Fruit fly (Drosophila melanogaster) whole organism, prepupa: ENCODE measurements around the gene mio.

Source experiments
- Blimp-1 ChIP-seq: fragments of 200-800 bp; sonication (Bioruptor generic); optimal IDR thresholded peaks from 3 replicates; lab custom pipeline; 2017; ENCODE audit warnings: missing biosample characterization, missing genetic modification characterization, mild to moderate bottlenecking, moderate library complexity, missing genetic modification reagents
- CG10669 ChIP-seq: fragments of 200-800 bp; sonication (Bioruptor generic); optimal IDR thresholded peaks from 3 replicates; lab custom pipeline; 2018; ENCODE audit warnings: missing biosample characterization, mild to moderate bottlenecking, missing genetic modification characterization, moderate library complexity
- CG11294 ChIP-seq: fragments of 200-800 bp; sonication (Bioruptor generic); IDR thresholded peaks from 2 replicates; pipeline ENCODE4 v1.3.6; 2022; ENCODE audit warnings: missing biosample characterization, missing genetic modification characterization
- CG1621 ChIP-seq: fragments of 200-800 bp; sonication (Bioruptor generic); optimal IDR thresholded peaks from 3 replicates; lab custom pipeline; 2018; ENCODE audit warnings: missing biosample characterization, mild to moderate bottlenecking, missing genetic modification characterization
- CG16779 ChIP-seq: fragments of 200-800 bp; sonication (Bioruptor generic); optimal IDR thresholded peaks from 3 replicates; lab custom pipeline; 2017; ENCODE audit warnings: missing biosample characterization, mild to moderate bottlenecking, missing genetic modification characterization
- CG32006 ChIP-seq: fragments of 200-800 bp; sonication (Bioruptor generic); optimal IDR thresholded peaks from 3 replicates; lab custom pipeline; 2017; ENCODE audit warnings: missing biosample characterization, mild to moderate bottlenecking, missing genetic modification characterization
- CG34406 ChIP-seq: fragments of 200-800 bp; sonication (Bioruptor generic); optimal IDR thresholded peaks from 3 replicates; lab custom pipeline; 2016; ENCODE audit warnings: missing biosample characterization, missing genetic modification characterization
- CG4318 ChIP-seq: fragments of 200-800 bp; sonication (Bioruptor generic); optimal IDR thresholded peaks from 3 replicates; lab custom pipeline; 2017; ENCODE audit warnings: missing biosample characterization, mild to moderate bottlenecking, missing genetic modification characterization
- CG6163 ChIP-seq: fragments of 200-800 bp; sonication (Bioruptor generic); IDR thresholded peaks from 3 replicates; pipeline ENCODE4 v1.3.6; 2022; ENCODE audit warnings: missing biosample characterization, missing genetic modification characterization
- CG6276 ChIP-seq: fragments of 200-800 bp; sonication (Bioruptor generic); optimal IDR thresholded peaks from 2 replicates; lab custom pipeline; 2017; ENCODE audit warnings: missing biosample characterization, mild to moderate bottlenecking, missing genetic modification characterization
- CG6808 ChIP-seq: fragments of 200-800 bp; sonication (Bioruptor generic); optimal IDR thresholded peaks from 3 replicates; lab custom pipeline; 2017; ENCODE audit warnings: missing biosample characterization, missing genetic modification characterization, mild to moderate bottlenecking, moderate library complexity, missing genetic modification reagents
- CG6854 ChIP-seq: fragments of 200-800 bp; sonication (Bioruptor generic); optimal IDR thresholded peaks from 2 replicates; lab custom pipeline; 2017; ENCODE audit warnings: missing biosample characterization, mild to moderate bottlenecking, missing genetic modification characterization
- CG7368 ChIP-seq: fragments of 200-800 bp; sonication (Bioruptor generic); optimal IDR thresholded peaks from 3 replicates; lab custom pipeline; 2016; ENCODE audit warnings: missing biosample characterization, missing genetic modification characterization
- CG8119 ChIP-seq: fragments of 200-800 bp; sonication (Bioruptor generic); IDR thresholded peaks from 3 replicates; pipeline ENCODE4 v1.3.6; 2022; ENCODE audit warnings: missing biosample characterization, missing genetic modification characterization
- CG8319 ChIP-seq: fragments of 200-800 bp; sonication (Bioruptor generic); optimal IDR thresholded peaks from 3 replicates; lab custom pipeline; 2016; ENCODE audit warnings: missing biosample characterization, missing genetic modification characterization
- CG8632 ChIP-seq: fragments of 200-800 bp; sonication (Bioruptor generic); optimal IDR thresholded peaks from 3 replicates; lab custom pipeline; 2016; ENCODE audit warnings: missing biosample characterization, missing genetic modification characterization
- Eip93F ChIP-seq: fragments of 200-800 bp; sonication (Bioruptor generic); optimal IDR thresholded peaks from 2 replicates; lab custom pipeline; 2016; ENCODE audit warnings: missing biosample characterization, mild to moderate bottlenecking, missing genetic modification characterization
- Ets21C ChIP-seq: fragments of 200-800 bp; sonication (Bioruptor generic); optimal IDR thresholded peaks from 3 replicates; lab custom pipeline; 2016; ENCODE audit warnings: missing biosample characterization, missing genetic modification characterization
- Ets96B ChIP-seq: fragments of 200-800 bp; optimal IDR thresholded peaks from 2 replicates; lab custom pipeline; 2019; ENCODE audit warnings: missing biosample characterization, mild to moderate bottlenecking, missing genetic modification characterization, moderate library complexity
- Gug ChIP-seq: fragments of 200-800 bp; sonication (Bioruptor generic); IDR thresholded peaks from 2 replicates; pipeline ENCODE4 v1.3.6; 2022; ENCODE audit warnings: missing biosample characterization, missing genetic modification characterization
- Hr38 ChIP-seq: sonication (Bioruptor generic); optimal IDR thresholded peaks from 2 replicates; lab custom pipeline; 2016; ENCODE audit warnings: missing biosample characterization, missing genetic modification characterization
- Hr39 ChIP-seq: fragments of 200-800 bp; sonication (Bioruptor generic); optimal IDR thresholded peaks from 2 replicates; lab custom pipeline; 2016; ENCODE audit warnings: missing biosample characterization, missing genetic modification characterization
- Hr4 ChIP-seq: fragments of 200-800 bp; sonication (Bioruptor generic); optimal IDR thresholded peaks from 3 replicates; lab custom pipeline; 2016; ENCODE audit warnings: missing biosample characterization, missing genetic modification characterization
- Lpt ChIP-seq: fragments of 200-800 bp; sonication (Bioruptor generic); optimal IDR thresholded peaks from 3 replicates; lab custom pipeline; 2016; ENCODE audit warnings: missing biosample characterization, missing genetic modification characterization
- Met ChIP-seq: fragments of 200-800 bp; sonication (Bioruptor generic); optimal IDR thresholded peaks from 3 replicates; lab custom pipeline; 2016; ENCODE audit warnings: missing biosample characterization, missing genetic modification characterization
- OdsH ChIP-seq: fragments of 200-800 bp; sonication (Bioruptor generic); optimal IDR thresholded peaks from 3 replicates; lab custom pipeline; 2016; ENCODE audit warnings: missing biosample characterization, missing genetic modification characterization
- Smox ChIP-seq: fragments of 200-800 bp; sonication (Bioruptor generic); optimal IDR thresholded peaks from 3 replicates; lab custom pipeline; 2016; ENCODE audit warnings: missing biosample characterization, missing genetic modification characterization
- Sox14 ChIP-seq: fragments of 200-800 bp; sonication (Bioruptor generic); optimal IDR thresholded peaks from 3 replicates; lab custom pipeline; 2016; ENCODE audit warnings: missing biosample characterization, missing genetic modification characterization
- Sox15 ChIP-seq: fragments of 200-800 bp; sonication (Bioruptor generic); optimal IDR thresholded peaks from 3 replicates; lab custom pipeline; 2016; ENCODE audit warnings: missing biosample characterization, missing genetic modification characterization
- acj6 ChIP-seq: fragments of 200-800 bp; sonication (Bioruptor generic); optimal IDR thresholded peaks from 3 replicates; lab custom pipeline; 2016; ENCODE audit warnings: missing biosample characterization, missing genetic modification characterization
- cyc ChIP-seq: fragments of 200-800 bp; sonication (Bioruptor generic); optimal IDR thresholded peaks from 3 replicates; lab custom pipeline; 2016; ENCODE audit warnings: missing biosample characterization, missing genetic modification characterization
- dac ChIP-seq: fragments of 200-800 bp; sonication (Bioruptor generic); optimal IDR thresholded peaks from 2 replicates; lab custom pipeline; 2017; ENCODE audit warnings: missing biosample characterization, mild to moderate bottlenecking, missing genetic modification characterization
- dsx ChIP-seq: fragments of 200-800 bp; optimal IDR thresholded peaks from 3 replicates; lab custom pipeline; 2019; ENCODE audit warnings: missing biosample characterization, mild to moderate bottlenecking, missing genetic modification characterization, moderate library complexity; ENCODE audit not compliant: poor library complexity, severe bottlenecking
- esn ChIP-seq: fragments of 200-800 bp; sonication (Bioruptor generic); optimal IDR thresholded peaks from 2 replicates; lab custom pipeline; 2016; ENCODE audit warnings: missing biosample characterization, mild to moderate bottlenecking, missing genetic modification characterization, moderate library complexity
- fd85E ChIP-seq: fragments of 200-800 bp; sonication (Bioruptor generic); optimal IDR thresholded peaks from 3 replicates; lab custom pipeline; 2016; ENCODE audit warnings: missing biosample characterization, missing genetic modification characterization
- pdm3 ChIP-seq: fragments of 200-800 bp; sonication (Bioruptor generic); optimal IDR thresholded peaks from 3 replicates; lab custom pipeline; 2016; ENCODE audit warnings: missing biosample characterization, missing genetic modification characterization
- spab ChIP-seq: fragments of 200-800 bp; sonication (Bioruptor generic); optimal IDR thresholded peaks from 2 replicates; lab custom pipeline; 2017; ENCODE audit warnings: missing biosample characterization, mild to moderate bottlenecking, missing genetic modification characterization, missing genetic modification reagents
- ss ChIP-seq, 2 experiments: fragments of 200-800 bp; sonication (Bioruptor generic); optimal IDR thresholded peaks; 2 replicates in 1 of 2; 3 replicates in 1 of 2; lab custom pipeline; 2017 to 2018; ENCODE audit warnings: mild to moderate bottlenecking in 2 of 2, missing biosample characterization in 2 of 2, missing genetic modification characterization in 2 of 2, moderate library complexity in 1 of 2
- svp ChIP-seq: fragments of 200-800 bp; sonication (Bioruptor generic); peaks from one replicate; lab custom pipeline; 2016; ENCODE audit warnings: missing biosample characterization, missing genetic modification characterization
- topi ChIP-seq: fragments of 200-800 bp; sonication (Bioruptor generic); optimal IDR thresholded peaks from 3 replicates; lab custom pipeline; 2016; ENCODE audit warnings: missing biosample characterization, missing genetic modification characterization
- vri ChIP-seq: fragments of 200-800 bp; sonication (Bioruptor generic); optimal IDR thresholded peaks from 3 replicates; lab custom pipeline; 2016; ENCODE audit warnings: missing biosample characterization, mild to moderate bottlenecking, missing genetic modification characterization

The mio gene

DNA sequence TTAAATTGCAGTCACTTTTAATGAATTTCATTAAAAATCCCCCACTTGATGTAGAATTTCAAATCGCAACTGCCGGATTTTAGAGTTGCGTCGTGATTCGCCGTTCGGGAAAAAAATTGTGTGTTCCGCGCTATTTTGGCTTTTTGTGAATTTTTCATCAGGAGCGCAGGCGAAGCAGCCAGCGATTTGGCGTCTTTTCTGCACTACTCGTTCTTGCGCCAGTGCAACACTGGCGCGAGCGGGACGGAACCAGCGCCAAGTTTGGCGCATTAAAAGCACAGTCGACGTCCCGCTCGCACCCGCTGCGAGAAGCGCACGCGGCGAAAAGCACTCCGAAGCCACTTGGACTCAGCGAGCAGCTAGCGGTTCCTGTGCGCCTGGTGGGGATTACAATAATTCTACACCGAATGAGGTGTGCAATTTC lies 23.7 kb upstream of the mio start (continued):
- TF ChIP-seq Hr38 (GFP tag; lab: Kevin White, UChicago) = no peak
- no peak for TF ChIP-seq CG6163 (GFP tag; lab: Robert Waterston, UW)
- TF ChIP-seq CG10669 (GFP tag; lab: Kevin White, UChicago) = peak; percentile 2
- TF ChIP-seq Hr4 = no peak
- peak; percentile 100 for TF ChIP-seq CG1621 (tag; lab: Kevin White, UChicago)
- TF ChIP-seq Sox15 (GFP tag; lab: Kevin White, UChicago) = no peak
- TF ChIP-seq Ets21C (GFP tag; lab: Kevin White, UChicago) = peak; percentile 20
- peak; percentile 77 for TF ChIP-seq CG6854 (GFP tag; lab: Kevin White, UChicago)
- TF ChIP-seq, all 60 proteins: peak for 38

DNA sequence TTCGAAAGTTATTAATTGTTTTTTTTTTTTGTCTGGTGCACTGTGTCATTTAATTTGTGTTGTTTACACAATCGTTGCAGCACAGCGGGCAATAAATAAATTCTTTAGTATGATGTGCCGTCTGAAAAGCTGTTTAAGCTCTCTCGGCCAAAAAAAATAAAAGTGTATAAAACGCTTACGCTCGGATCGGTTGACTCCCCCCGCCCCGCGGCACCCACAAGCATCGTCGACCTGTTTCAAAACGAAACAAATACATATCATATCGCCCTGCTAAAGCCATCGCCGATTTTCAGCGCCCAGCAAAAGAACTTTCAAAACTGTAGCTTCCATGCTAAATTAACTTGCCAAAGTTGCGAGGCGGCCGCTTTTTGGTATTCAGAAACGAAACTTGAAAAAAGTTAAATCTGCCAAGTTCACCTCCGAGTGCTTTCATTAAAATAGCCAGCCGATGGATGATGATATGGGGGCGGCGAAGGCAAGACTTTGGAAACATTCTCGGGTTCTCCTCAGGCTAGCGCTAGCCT lies 22.7 kb upstream of the mio start:
- no peak for TF ChIP-seq Hr4
- peak; percentile 52 for TF ChIP-seq svp (GFP tag; lab: Kevin White, UChicago)
- peak; percentile 10 for TF ChIP-seq Blimp-1
- TF ChIP-seq CG7368 = no peak
- TF ChIP-seq vri (GFP tag; lab: Kevin White, UChicago) = peak; percentile 28
- no peak for TF ChIP-seq CG32006 (GFP tag; lab: Kevin White, UChicago)
- peak; percentile 29 for TF ChIP-seq CG6854 (GFP tag; lab: Kevin White, UChicago)
- no peak for TF ChIP-seq esn (GFP tag; lab: Kevin White, UChicago)

DNA sequence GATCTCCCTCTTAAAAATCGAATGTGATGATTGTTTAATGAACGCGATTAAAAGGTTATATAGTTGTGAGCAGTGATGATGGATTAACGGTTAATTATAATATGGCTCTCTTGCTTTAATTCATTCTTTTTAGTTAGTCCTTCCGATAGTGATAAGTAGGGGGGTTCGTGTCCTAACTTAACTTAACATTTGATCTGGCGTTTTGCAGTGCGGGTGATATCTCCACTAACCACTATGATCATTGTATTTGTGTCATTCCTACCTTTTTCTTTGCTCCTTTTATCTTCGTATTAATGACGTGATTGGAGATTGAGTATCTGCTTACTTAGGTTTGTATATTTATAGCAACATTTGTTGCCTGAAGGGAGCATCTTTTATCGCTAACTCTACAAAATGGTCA lies 21.8 kb upstream of the mio start:
- TF ChIP-seq CG6163 (GFP tag; lab: Robert Waterston, UW) = no peak
- TF ChIP-seq CG11294 (GFP tag; lab: Robert Waterston, UW) = no peak
- no peak for TF ChIP-seq CG4318 (GFP tag; lab: Kevin White, UChicago)
- TF ChIP-seq cyc (GFP tag; lab: Kevin White, UChicago) = no peak
- TF ChIP-seq CG16779 (tag; lab: Kevin White, UChicago) = no peak
- no peak for TF ChIP-seq acj6 (GFP tag; lab: Kevin White, UChicago)
- no peak for TF ChIP-seq Sox15 (GFP tag; lab: Kevin White, UChicago)
- TF ChIP-seq OdsH (GFP tag; lab: Kevin White, UChicago) = no peak
- no peak for TF ChIP-seq CG6808
- no peak for TF ChIP-seq Ets96B (tag; lab: Kevin White, UChicago)
- TF ChIP-seq topi (GFP tag; lab: Kevin White, UChicago) = no peak
- no peak for TF ChIP-seq CG8632 (GFP tag; lab: Kevin White, UChicago)

DNA sequence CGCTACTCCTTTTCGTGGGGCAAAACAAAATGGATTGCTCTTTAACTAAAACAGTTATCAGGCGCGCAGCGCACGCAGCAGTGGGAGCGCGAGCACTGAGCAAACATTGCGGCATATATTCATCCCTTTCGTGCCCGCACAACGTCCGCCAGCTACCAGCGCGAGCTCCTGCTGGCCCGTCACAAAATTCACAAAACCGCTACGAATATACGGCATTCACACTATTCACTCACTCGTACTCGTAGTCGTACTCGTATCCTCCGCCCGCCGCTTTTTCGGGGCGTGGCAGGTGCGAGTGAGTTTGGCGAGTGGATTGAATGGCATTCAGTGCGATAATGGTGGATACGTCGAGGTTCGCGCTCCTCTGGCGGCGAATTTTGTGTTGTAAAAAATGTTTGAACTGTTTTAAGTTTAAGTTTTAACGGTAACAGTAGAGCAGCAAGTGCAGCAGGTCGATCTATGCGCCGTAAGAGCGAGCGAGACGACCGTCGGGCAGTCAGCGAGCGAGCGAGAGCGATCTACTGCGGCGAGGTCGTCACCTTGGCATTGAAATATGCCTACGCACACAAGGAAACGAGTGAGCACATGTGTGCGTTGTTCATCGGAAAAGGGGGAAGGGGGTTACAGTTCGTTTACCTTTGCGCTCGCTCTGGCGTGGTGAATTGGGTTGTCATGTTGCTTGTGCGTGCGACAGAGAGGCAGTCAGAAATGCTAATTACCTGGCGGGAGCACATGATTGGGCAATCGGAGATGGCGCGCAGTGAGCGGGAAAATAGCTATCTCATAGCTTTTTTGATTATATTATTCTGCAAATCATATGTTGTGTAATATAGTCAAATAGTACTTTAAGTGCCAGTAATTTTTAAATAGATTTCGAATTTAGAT lies 20.3 kb upstream of the mio start:
- peak; percentile 60 for TF ChIP-seq dsx (GFP tag; lab: Kevin White, UChicago)
- TF ChIP-seq CG8119 (GFP tag; lab: Robert Waterston, UW) = no peak
- peak; percentile 55 for TF ChIP-seq CG6808
- TF ChIP-seq CG6163 (GFP tag; lab: Robert Waterston, UW) = no peak
- no peak for TF ChIP-seq Sox15 (GFP tag; lab: Kevin White, UChicago)
- peak; percentile 69 for TF ChIP-seq pdm3 (GFP tag; lab: Kevin White, UChicago)
- peak; percentile 58 for TF ChIP-seq topi (GFP tag; lab: Kevin White, UChicago)
- TF ChIP-seq Smox (GFP tag; lab: Kevin White, UChicago) = peak; percentile 63
- TF ChIP-seq vri (GFP tag; lab: Kevin White, UChicago) = peak; percentile 96
- TF ChIP-seq CG8319 = peak; percentile 31
- peak; percentile 100 for TF ChIP-seq svp (GFP tag; lab: Kevin White, UChicago)
- no peak for TF ChIP-seq Eip93F (GFP tag; lab: Kevin White, UChicago)
- peak; percentile 41 for TF ChIP-seq Lpt (GFP tag; lab: Kevin White, UChicago)
- TF ChIP-seq ss (GFP tag; optimal IDR thresholded peaks at IDR 0.05; lab: Kevin White, UChicago) = peak; percentile 62 to 78
- TF ChIP-seq Sox14 = peak; percentile 48
- peak; percentile 68 for TF ChIP-seq OdsH (GFP tag; lab: Kevin White, UChicago)
- peak; percentile 52 for TF ChIP-seq Ets21C (GFP tag; lab: Kevin White, UChicago)
- TF ChIP-seq spab (GFP tag; lab: Kevin White, UChicago) = no peak
- peak; percentile 34 for TF ChIP-seq dac (GFP tag; lab: Kevin White, UChicago)
- TF ChIP-seq esn (GFP tag; lab: Kevin White, UChicago) = peak; percentile 52
- TF ChIP-seq Blimp-1 = peak; percentile 21
- peak; percentile 37 for TF ChIP-seq CG4318 (GFP tag; lab: Kevin White, UChicago)
- TF ChIP-seq Met (GFP tag; lab: Kevin White, UChicago) = peak; percentile 74
- TF ChIP-seq Hr4 = peak; percentile 46
- TF ChIP-seq CG6276 (GFP tag; lab: Kevin White, UChicago) = peak; percentile 21
- TF ChIP-seq fd85E (GFP tag; lab: Kevin White, UChicago) = no peak
- peak; percentile 1 for TF ChIP-seq CG34406 (GFP tag; lab: Kevin White, UChicago)
- no peak for TF ChIP-seq Gug (GFP tag; lab: Robert Waterston, UW)
- TF ChIP-seq CG32006 (GFP tag; lab: Kevin White, UChicago) = peak; percentile 67
- TF ChIP-seq Hr39 (GFP tag; lab: Kevin White, UChicago) = peak; percentile 77
